Worm (Caenorhabditis elegans): ENCODE measurements around the gene F23B12.7.

ce11 chrV:14424958-14425492 is 24.5 kb upstream of the F23B12.7 start, which contains the start of gene rrsr-1:
- TF ChIP-seq him-1 (tag; optimal IDR thresholded peaks at IDR 0.05) (no peak), W03F9.2 (tag; optimal IDR thresholded peaks at IDR 0.05) (no peak)
